Fruit fly (Drosophila melanogaster) whole organism: ENCODE measurements around the gene CG9150.

Experiments
- CG8478 ChIP-seq: fragments of >200 bp; optimal IDR thresholded peaks from 2 replicates; lab custom pipeline; 2018; ENCODE audit warnings: inconsistent platforms
- Dll ChIP-seq: fragments of >200 bp; optimal IDR thresholded peaks from 2 replicates; lab custom pipeline; 2017
- EcR ChIP-seq, 2 experiments: fragments of >200 bp; optimal IDR thresholded peaks; 2 replicates each; lab custom pipeline; 2017; ENCODE audit warnings: missing biosample characterization in 2 of 2, missing genetic modification characterization in 2 of 2, missing genetic modification reagents in 2 of 2
- psq ChIP-seq: fragments of >200 bp; optimal IDR thresholded peaks from 2 replicates; lab custom pipeline; 2017
- usp ChIP-seq: fragments of >200 bp; optimal IDR thresholded peaks from 2 replicates; lab custom pipeline; 2017; ENCODE audit warnings: missing biosample characterization, missing genetic modification characterization, mixed read lengths

DNA sequence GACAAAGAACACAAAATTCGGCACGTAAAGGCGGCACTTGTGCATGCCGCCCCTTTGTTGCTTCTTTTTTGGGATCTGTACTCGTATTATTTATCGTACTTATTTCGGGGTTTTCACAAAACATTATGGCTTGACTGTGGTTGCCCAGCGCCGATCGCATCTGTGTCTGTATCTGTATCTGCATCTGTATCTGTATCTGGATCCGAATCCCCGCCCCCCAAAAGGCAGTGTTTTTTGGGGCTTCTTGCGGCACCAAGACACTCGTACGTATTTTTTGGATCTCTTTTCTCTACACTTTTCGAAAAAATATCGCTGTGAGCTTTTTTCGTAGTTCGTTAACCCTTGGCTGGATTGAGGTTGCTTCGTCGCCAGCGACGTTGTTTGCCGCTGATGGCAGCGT lies 19.3 kb upstream of the CG9150 start:
- TF ChIP-seq usp (no peak), psq (lab: Kevin White, UChicago) (no peak), CG8478 (lab: Kevin White, UChicago) (no peak), EcR (GFP tag; optimal IDR thresholded peaks at IDR 0.05; lab: Kevin White, UChicago) (peak in 1 of 2 experiments; percentile 55), Dll (lab: Kevin White, UChicago) (no peak)
